Fruit fly (Drosophila melanogaster) whole organism, embryonic: ENCODE results near the gene ND-SGDH.

Experiments used
- Ets65A ChIP-seq: fragments of 200-800 bp; sonication (Bioruptor generic); peaks from one replicate; lab custom pipeline; 2016; ENCODE audit warnings: missing biosample characterization, missing genetic modification characterization
- ap ChIP-seq: fragments of 200-800 bp; sonication (Bioruptor generic); IDR thresholded peaks from 2 replicates; pipeline ENCODE4 v1.3.6; 2022; ENCODE audit warnings: missing biosample characterization, missing genetic modification characterization
- gcm2 ChIP-seq: fragments of 200-800 bp; sonication (Bioruptor generic); optimal IDR thresholded peaks from 2 replicates; lab custom pipeline; 2016; ENCODE audit warnings: missing biosample characterization, missing genetic modification characterization
- trh ChIP-seq: fragments of 200-800 bp; sonication (Bioruptor generic); optimal IDR thresholded peaks from 2 replicates; lab custom pipeline; 2016; ENCODE audit warnings: missing biosample characterization, missing genetic modification characterization

dm6 chr3L:12127294-12128029, 10.9 kb downstream of the ND-SGDH start, which contains the start of the genes Ir68b and CG34241:
- TF ChIP-seq trh (GFP tag; lab: Kevin White, UChicago) = no peak
- no peak for TF ChIP-seq ap
- TF ChIP-seq Ets65A (GFP tag; lab: Kevin White, UChicago) = no peak
- TF ChIP-seq gcm2 (GFP tag; lab: Kevin White, UChicago) = no peak
